Worm (Caenorhabditis elegans) whole organism, late embryonic: ENCODE results near the gene sec-23.

Experiments
- C08G9.2 ChIP-seq: sonication (generic microtip); optimal IDR thresholded peaks from 2 replicates; lab custom pipeline; 2016; ENCODE audit warnings: mild to moderate bottlenecking, missing genetic modification characterization, moderate library complexity, missing compliant biosample characterization
- K02D7.2 ChIP-seq: sonication (generic microtip); optimal IDR thresholded peaks from 2 replicates; lab custom pipeline; 2017; ENCODE audit warnings: mild to moderate bottlenecking, missing genetic modification characterization, missing compliant biosample characterization
- ama-1 ChIP-seq: fragments of 150-350 bp; optimal IDR thresholded peaks from 2 replicates; lab custom pipeline; 2014
- ceh-31 ChIP-seq: sonication (generic microtip); optimal IDR thresholded peaks from 2 replicates; lab custom pipeline; 2016; ENCODE audit warnings: missing genetic modification characterization, missing compliant biosample characterization
- ceh-34 ChIP-seq: sonication (generic microtip); optimal IDR thresholded peaks from 2 replicates; lab custom pipeline; 2016; ENCODE audit warnings: mild to moderate bottlenecking, missing genetic modification characterization, missing compliant biosample characterization
- ceh-48 ChIP-seq: sonication (generic microtip); optimal IDR thresholded peaks from 2 replicates; lab custom pipeline; 2016; ENCODE audit warnings: missing genetic modification characterization, inconsistent platforms, missing compliant biosample characterization
- ceh-9 ChIP-seq: sonication (generic microtip); optimal IDR thresholded peaks from 2 replicates; lab custom pipeline; 2016; ENCODE audit warnings: mild to moderate bottlenecking, missing genetic modification characterization, inconsistent platforms, missing compliant biosample characterization
- elt-2 ChIP-seq: sonication (generic microtip); optimal IDR thresholded peaks from 2 replicates; lab custom pipeline; 2016; ENCODE audit warnings: missing genetic modification reagents, missing genetic modification characterization, missing compliant biosample characterization
- eyg-1 ChIP-seq: sonication (generic microtip); optimal IDR thresholded peaks from 2 replicates; lab custom pipeline; 2016; ENCODE audit warnings: missing genotype, missing genetic modification characterization, missing compliant biosample characterization
- fax-1 ChIP-seq: sonication (generic microtip); optimal IDR thresholded peaks from 2 replicates; lab custom pipeline; 2016; ENCODE audit warnings: missing genotype, missing genetic modification characterization, missing compliant biosample characterization
- pat-9 ChIP-seq: fragments of 200-800 bp; sonication (Bioruptor generic); optimal IDR thresholded peaks from 2 replicates; lab custom pipeline; 2018; ENCODE audit warnings: mild to moderate bottlenecking, missing genetic modification characterization, moderate library complexity, missing compliant biosample characterization
- rnt-1 ChIP-seq: sonication (generic microtip); optimal IDR thresholded peaks from 2 replicates; lab custom pipeline; 2016; ENCODE audit warnings: missing genetic modification characterization, missing compliant biosample characterization
- ttx-3 ChIP-seq: sonication (generic microtip); optimal IDR thresholded peaks from 2 replicates; lab custom pipeline; 2016; ENCODE audit warnings: missing genetic modification reagents, missing genetic modification characterization, missing compliant biosample characterization

ce11 chrV:20068389-20068788 is 22.7 kb upstream of the sec-23 start:
- TF ChIP-seq ceh-31 (tag; lab: Kevin White, UChicago) (no peak), C08G9.2 (no peak), pat-9 (tag; lab: Kevin White, UChicago) (no peak), ceh-34 (no peak), ttx-3 (tag; lab: Kevin White, UChicago) (no peak), K02D7.2 (tag; lab: Kevin White, UChicago) (no peak), eyg-1 (no peak), ceh-48 (tag; lab: Kevin White, UChicago) (no peak), rnt-1 (tag; lab: Kevin White, UChicago) (no peak), ama-1 (no peak), ceh-9 (no peak), elt-2 (tag; lab: Kevin White, UChicago) (no peak), fax-1 (tag; lab: Kevin White, UChicago) (no peak)
